Worm (Caenorhabditis elegans) whole organism, L2 larva: ENCODE data around the gene zipt-13.

Experiments
- C34F6.9 ChIP-seq: fragments of 150-350 bp; optimal IDR thresholded peaks from 2 replicates; lab custom pipeline; 2014; ENCODE audit warnings: missing biosample characterization, missing genetic modification characterization
- F13H6.1 ChIP-seq: sonication (generic microtip); optimal IDR thresholded peaks from 2 replicates; lab custom pipeline; 2016; ENCODE audit warnings: missing genetic modification characterization, missing compliant biosample characterization
- R02D3.7 ChIP-seq: fragments of 150-350 bp; optimal IDR thresholded peaks from 2 replicates; lab custom pipeline; 2014; ENCODE audit warnings: missing biosample characterization, missing genetic modification characterization
- Y55F3AM.14 ChIP-seq: fragments of 200-800 bp; sonication (Bioruptor generic); optimal IDR thresholded peaks from 2 replicates; lab custom pipeline; 2018; ENCODE audit warnings: mild to moderate bottlenecking, missing genetic modification characterization, missing compliant biosample characterization
- ZK546.5 ChIP-seq: sonication (generic microtip); optimal IDR thresholded peaks from 2 replicates; lab custom pipeline; 2017; ENCODE audit warnings: missing biosample characterization, missing genetic modification characterization
- aly-2 ChIP-seq: fragments of 150-350 bp; optimal IDR thresholded peaks from 2 replicates; lab custom pipeline; 2014; ENCODE audit warnings: missing biosample characterization, missing genetic modification characterization
- blmp-1 ChIP-seq: sonication (generic microtip); optimal IDR thresholded peaks from 2 replicates; lab custom pipeline; 2017; ENCODE audit warnings: missing genetic modification characterization, mild to moderate bottlenecking, missing compliant biosample characterization, antibody characterized with exemption, moderate library complexity; ENCODE audit not compliant: insufficient read depth
- ceh-16 ChIP-seq: fragments of 150-350 bp; optimal IDR thresholded peaks from 2 replicates; lab custom pipeline; 2014; ENCODE audit warnings: missing biosample characterization, missing genetic modification characterization
- ceh-82 ChIP-seq: fragments of 150-350 bp; optimal IDR thresholded peaks from 2 replicates; lab custom pipeline; 2014; ENCODE audit warnings: missing biosample characterization, missing genetic modification characterization
- dmd-4 ChIP-seq: sonication (generic microtip); optimal IDR thresholded peaks from 2 replicates; lab custom pipeline; 2017; ENCODE audit warnings: missing biosample characterization, missing genetic modification characterization
- egl-27 ChIP-seq: sonication (generic microtip); optimal IDR thresholded peaks from 3 replicates; lab custom pipeline; 2017; ENCODE audit warnings: missing biosample characterization, missing genetic modification reagents, missing genetic modification characterization
- elt-1 ChIP-seq: fragments of 150-350 bp; optimal IDR thresholded peaks from 2 replicates; lab custom pipeline; 2014; ENCODE audit warnings: missing biosample characterization, missing genetic modification characterization
- lin-13 ChIP-seq: fragments of 150-350 bp; optimal IDR thresholded peaks from 2 replicates; lab custom pipeline; 2014; ENCODE audit warnings: missing biosample characterization, missing genetic modification reagents, missing genetic modification characterization
- lin-39 ChIP-seq: fragments of 150-350 bp; optimal IDR thresholded peaks from 2 replicates; lab custom pipeline; 2014; ENCODE audit warnings: missing biosample characterization, missing genetic modification reagents, missing genetic modification characterization
- lsy-2 ChIP-seq, 2 experiments: fragments of 150-350 bp in 1 of 2; sonication (generic microtip) in 1 of 2; optimal IDR thresholded peaks; 2 replicates each; lab custom pipeline; 2014 to 2017; ENCODE audit warnings: missing biosample characterization in 2 of 2, missing genetic modification characterization in 2 of 2
- mab-5 ChIP-seq: fragments of 150-350 bp; optimal IDR thresholded peaks from 2 replicates; lab custom pipeline; 2014; ENCODE audit warnings: missing biosample characterization, missing genetic modification characterization
- mbf-1 ChIP-seq: sonication (generic microtip); optimal IDR thresholded peaks from 2 replicates; lab custom pipeline; 2017; ENCODE audit warnings: missing biosample characterization, missing genetic modification characterization
- mdl-1 ChIP-seq, 2 experiments: fragments of 150-350 bp in 1 of 2; sonication (generic microtip) in 1 of 2; optimal IDR thresholded peaks; 2 replicates each; lab custom pipeline; 2017; ENCODE audit warnings: missing biosample characterization in 2 of 2, missing genetic modification characterization in 2 of 2
- nhr-10 ChIP-seq: sonication (generic microtip); optimal IDR thresholded peaks from 2 replicates; lab custom pipeline; 2017; ENCODE audit warnings: missing biosample characterization, missing genetic modification characterization
- nhr-11 ChIP-seq: fragments of 150-350 bp; optimal IDR thresholded peaks from 2 replicates; lab custom pipeline; 2014; ENCODE audit warnings: missing biosample characterization, missing genetic modification characterization
- nhr-12 ChIP-seq: fragments of 150-350 bp; optimal IDR thresholded peaks from 2 replicates; lab custom pipeline; 2014; ENCODE audit warnings: missing biosample characterization, missing genetic modification characterization
- nhr-129 ChIP-seq: fragments of 150-350 bp; optimal IDR thresholded peaks from 2 replicates; lab custom pipeline; 2014; ENCODE audit warnings: missing biosample characterization, missing genetic modification characterization
- nhr-21 ChIP-seq: fragments of 150-350 bp; optimal IDR thresholded peaks from 2 replicates; lab custom pipeline; 2014; ENCODE audit warnings: missing biosample characterization, missing genetic modification characterization
- nhr-237 ChIP-seq: fragments of 150-350 bp; optimal IDR thresholded peaks from 2 replicates; lab custom pipeline; 2014; ENCODE audit warnings: missing biosample characterization, missing genetic modification characterization
- nhr-25 ChIP-seq: fragments of 150-350 bp; sonication (generic microtip); optimal IDR thresholded peaks from 3 replicates; lab custom pipeline; 2014; ENCODE audit warnings: missing biosample characterization, missing genetic modification characterization
- nhr-77 ChIP-seq: fragments of 150-350 bp; optimal IDR thresholded peaks from 2 replicates; lab custom pipeline; 2014; ENCODE audit warnings: missing biosample characterization, missing genetic modification characterization
- peb-1 ChIP-seq: fragments of 150-350 bp; optimal IDR thresholded peaks from 2 replicates; lab custom pipeline; 2014; ENCODE audit warnings: missing biosample characterization, missing genetic modification characterization
- sem-4 ChIP-seq: fragments of 150-350 bp; optimal IDR thresholded peaks from 2 replicates; lab custom pipeline; 2014; ENCODE audit warnings: missing biosample characterization, missing genetic modification reagents, missing genetic modification characterization
- skn-1 ChIP-seq: sonication (generic microtip); optimal IDR thresholded peaks from 2 replicates; lab custom pipeline; 2017; ENCODE audit warnings: missing biosample characterization, missing genetic modification characterization
- sma-3 ChIP-seq: sonication (generic microtip); optimal IDR thresholded peaks from 2 replicates; lab custom pipeline; 2016; ENCODE audit warnings: missing genetic modification reagents, missing genetic modification characterization, missing compliant biosample characterization
- sma-9 ChIP-seq, 2 experiments: fragments of 150-350 bp in 1 of 2; sonication (generic microtip) in 1 of 2; optimal IDR thresholded peaks; 2 replicates each; lab custom pipeline; 2014 to 2016; ENCODE audit warnings: missing genetic modification characterization in 2 of 2, mild to moderate bottlenecking in 1 of 2, missing biosample characterization in 1 of 2, missing compliant biosample characterization in 1 of 2, missing genetic modification reagents in 1 of 2, moderate library complexity in 1 of 2
- snpc-4 ChIP-seq: fragments of 150-350 bp; optimal IDR thresholded peaks from 2 replicates; lab custom pipeline; 2014; ENCODE audit warnings: missing biosample characterization, missing genetic modification characterization
- unc-39 ChIP-seq: fragments of 150-350 bp; optimal IDR thresholded peaks from 2 replicates; lab custom pipeline; 2014; ENCODE audit warnings: missing biosample characterization, missing genetic modification characterization
- zag-1 ChIP-seq: fragments of 150-350 bp; optimal IDR thresholded peaks from 2 replicates; lab custom pipeline; 2014; ENCODE audit warnings: missing biosample characterization, missing genetic modification characterization
- ztf-1 ChIP-seq: fragments of 200-800 bp; sonication (Bioruptor generic); conservative IDR thresholded peaks from 2 replicates; pipeline ENCODE4 v1.3.6; 2022; ENCODE audit warnings: missing genetic modification characterization, missing compliant biosample characterization

zipt-13 gene

ce11 chrX:10273392-10273791 lies 36.6 kb upstream of the zipt-13 start, which contains the start of gene F41E7.2:
Gene F41E7.2, plus strand, starts transcription at chrX:10273692.
- TF ChIP-seq lin-39 (tag; lab: Kevin White, UChicago): no peak
- no peak for TF ChIP-seq skn-1
- TF ChIP-seq elt-1 (tag; lab: Kevin White, UChicago): no peak
- TF ChIP-seq mab-5 (tag; lab: Kevin White, UChicago): no peak
- no peak for TF ChIP-seq mbf-1 (tag; lab: Kevin White, UChicago)
- no peak for TF ChIP-seq egl-27 (tag; lab: Kevin White, UChicago)
- TF ChIP-seq sem-4: no peak
- TF ChIP-seq unc-39 (tag; lab: Kevin White, UChicago): no peak
- TF ChIP-seq Y55F3AM.14 (GFP tag; lab: Kevin White, UChicago): no peak
- TF ChIP-seq mdl-1 (tag; optimal IDR thresholded peaks at IDR 0.05; lab: Kevin White, UChicago): no peak
- TF ChIP-seq nhr-25: no peak
- TF ChIP-seq sma-3 (GFP tag; lab: Kevin White, UChicago): no peak
- TF ChIP-seq, all 48 proteins: peak for 0

ce11 chrX:10262299-10262698 lies 25.6 kb upstream of the zipt-13 start:
- TF ChIP-seq nhr-25: no peak
- TF ChIP-seq F13H6.1: no peak
- TF ChIP-seq egl-27 (tag; lab: Kevin White, UChicago): no peak
- no peak for TF ChIP-seq nhr-10 (tag; lab: Kevin White, UChicago)
- no peak for TF ChIP-seq aly-2 (tag; lab: Kevin White, UChicago)
- no peak for TF ChIP-seq lsy-2 (tag; optimal IDR thresholded peaks at IDR 0.05; lab: Kevin White, UChicago)
- TF ChIP-seq elt-1 (tag; lab: Kevin White, UChicago): no peak
- no peak for TF ChIP-seq nhr-21

DNA sequence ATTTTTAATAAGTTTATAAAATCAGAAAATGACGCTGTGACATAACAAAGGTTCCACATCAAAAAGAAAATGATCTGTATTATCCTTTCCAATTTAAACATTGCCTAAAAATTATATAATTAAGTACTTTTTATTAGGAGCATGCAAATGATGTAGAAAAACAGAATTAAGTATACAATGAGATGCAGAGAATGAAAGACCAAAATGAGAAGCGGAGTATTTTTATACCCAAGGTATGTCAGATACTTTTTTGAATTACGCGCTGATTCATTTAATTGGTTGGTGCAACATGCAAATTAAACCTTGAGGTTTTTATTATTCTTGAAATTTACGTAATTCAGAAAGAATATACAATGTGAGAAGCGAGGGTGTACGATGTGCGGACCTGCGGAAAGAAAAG lies 23.3 kb upstream of the zipt-13 start, which contains the start of gene C32A9.1:
TSS of gene C32A9.1 (minus strand) at position 101 of the 400 bp plus-strand sequence.
- TF ChIP-seq nhr-129 (tag; lab: Kevin White, UChicago): no peak
- TF ChIP-seq blmp-1 (tag; lab: Kevin White, UChicago): no peak
- TF ChIP-seq C34F6.9 (tag; lab: Kevin White, UChicago): no peak
- TF ChIP-seq nhr-25: no peak
- TF ChIP-seq nhr-237 (tag; lab: Kevin White, UChicago): no peak
- TF ChIP-seq sma-9 (GFP tag; optimal IDR thresholded peaks at IDR 0.05; lab: Kevin White, UChicago): no peak
- no peak for TF ChIP-seq sma-9 (tag; optimal IDR thresholded peaks at IDR 0.05; lab: Kevin White, UChicago)
- TF ChIP-seq skn-1: no peak
- no peak for TF ChIP-seq R02D3.7 (tag; lab: Kevin White, UChicago)
- no peak for TF ChIP-seq mbf-1 (tag; lab: Kevin White, UChicago)
- TF ChIP-seq nhr-21: no peak
- no peak for TF ChIP-seq sma-3 (GFP tag; lab: Kevin White, UChicago)
- no peak for TF ChIP-seq nhr-11 (tag; lab: Kevin White, UChicago)
- no peak for TF ChIP-seq ceh-16
- TF ChIP-seq peb-1: no peak
- TF ChIP-seq mab-5 (tag; lab: Kevin White, UChicago): no peak
- TF ChIP-seq nhr-12 (tag; lab: Kevin White, UChicago): no peak
- TF ChIP-seq zag-1 (tag; lab: Kevin White, UChicago): no peak

- TF ChIP-seq ZK546.5 (tag; lab: Kevin White, UChicago): no peak
- TF ChIP-seq sma-3 (GFP tag; lab: Kevin White, UChicago): no peak
- TF ChIP-seq snpc-4 (tag; lab: Kevin White, UChicago): no peak
- TF ChIP-seq Y55F3AM.14 (GFP tag; lab: Kevin White, UChicago): no peak
- peak; percentile 40 for TF ChIP-seq nhr-129 (tag; lab: Kevin White, UChicago)
- no peak for TF ChIP-seq aly-2 (tag; lab: Kevin White, UChicago)
- no peak for TF ChIP-seq F13H6.1
These were observed 17.3 kb upstream of the zipt-13 start for ce11 chrX:10254068-10254467.

ce11 chrX:10252781-10253180 lies 16.0 kb upstream of the zipt-13 start, which contains the start of gene C14H10.2:
Gene C14H10.2, minus strand, starts transcription at chrX:10252881.
- TF ChIP-seq nhr-77 (no peak), R02D3.7 (tag; lab: Kevin White, UChicago) (no peak), mab-5 (tag; lab: Kevin White, UChicago) (no peak), lin-13 (GFP tag; lab: Kevin White, UChicago) (no peak), ceh-82 (tag; lab: Kevin White, UChicago) (no peak), lsy-2 (tag; optimal IDR thresholded peaks at IDR 0.05; lab: Kevin White, UChicago) (no peak), skn-1 (no peak), dmd-4 (tag; lab: Kevin White, UChicago) (no peak), ztf-1 (GFP tag; lab: Robert Waterston, UW) (no peak), peb-1 (no peak), ZK546.5 (tag; lab: Kevin White, UChicago) (no peak)
